Worm (Caenorhabditis elegans): ENCODE data around the gene C16C8.5.
"Not testable (repeated sequence)": the region's sequence is repeated elsewhere in the genome, so short reads cannot be mapped to it uniquely, and the experiment has no call there.

Gene C16C8.5

DNA sequence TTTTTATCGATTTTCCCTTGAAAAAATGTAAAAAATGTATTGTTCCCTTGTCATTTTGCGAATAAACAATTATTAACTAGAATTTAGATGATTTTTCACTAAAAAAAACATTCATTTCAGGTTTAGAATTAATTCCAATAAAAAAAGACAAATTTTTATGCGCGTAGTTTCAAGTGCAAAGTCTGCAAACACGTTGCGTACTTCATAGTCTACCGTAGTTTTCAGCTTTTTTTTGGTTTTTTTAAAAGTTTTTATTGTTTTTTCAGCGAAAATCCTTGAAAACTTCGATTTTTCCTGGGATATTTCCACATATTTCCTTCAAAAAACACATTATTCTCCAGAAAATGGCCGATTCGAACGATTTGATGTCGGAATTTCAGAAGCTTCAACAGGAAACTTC, 8.3 kb upstream of the C16C8.5 start, which contains the start of gene C16C8.11:
C16C8.11 (plus strand) TSS at position 188 of the 400 bp plus-strand sequence.
- no peak for TF ChIP-seq ceh-36 (tag; optimal IDR thresholded peaks at IDR 0.05)
- no peak for TF ChIP-seq F13C5.2 (tag; optimal IDR thresholded peaks at IDR 0.05)
- TF ChIP-seq pes-1 (GFP tag; IDR thresholded peaks at IDR 0.05), result no peak
- no peak for TF ChIP-seq sea-1 (GFP tag; conservative IDR thresholded peaks at IDR 0.05)
- TF ChIP-seq scrt-1 (GFP tag; IDR thresholded peaks at IDR 0.05), result no peak

ce11 chrII:3452421-3452820, 7.2 kb upstream of the C16C8.5 start, which contains the start of gene C16C8.12:
Gene C16C8.12 (plus strand): TSS chrII:3452721.
- no peak for TF ChIP-seq ets-7 (tag; optimal IDR thresholded peaks at IDR 0.05)
- TF ChIP-seq ceh-13 (GFP tag; optimal IDR thresholded peaks at IDR 0.05), result no peak
- no peak for TF ChIP-seq tra-4 (tag; optimal IDR thresholded peaks at IDR 0.05)
- no peak for TF ChIP-seq scrt-1 (GFP tag; IDR thresholded peaks at IDR 0.05)
- no peak for TF ChIP-seq F13C5.2 (tag; optimal IDR thresholded peaks at IDR 0.05)
- TF ChIP-seq ama-1 (optimal IDR thresholded peaks at IDR 0.05), result no peak
- TF ChIP-seq hnd-1 (tag; optimal IDR thresholded peaks at IDR 0.05), result no peak
- TF ChIP-seq sea-1 (GFP tag; conservative IDR thresholded peaks at IDR 0.05), result no peak
- no peak for TF ChIP-seq B0310.2 (tag; optimal IDR thresholded peaks at IDR 0.05)
- TF ChIP-seq tbx-37 (GFP tag; conservative IDR thresholded peaks at IDR 0.05), result no peak
- TF ChIP-seq pes-1 (GFP tag; IDR thresholded peaks at IDR 0.05), result no peak
- no peak for TF ChIP-seq hmbx-1 (tag; optimal IDR thresholded peaks at IDR 0.05)
- TF ChIP-seq tbx-11 (GFP tag; IDR thresholded peaks at IDR 0.05), result no peak
- TF ChIP-seq ceh-36 (tag; optimal IDR thresholded peaks at IDR 0.05), result no peak

ce11 chrII:3449514-3449913, 4.3 kb upstream of the C16C8.5 start, which contains the start of gene C16C8.14:
Gene C16C8.14 (plus strand): TSS chrII:3449814.
- TF ChIP-seq tra-4 (tag; optimal IDR thresholded peaks at IDR 0.05); tbx-11 (GFP tag; IDR thresholded peaks at IDR 0.05); B0310.2 (tag; optimal IDR thresholded peaks at IDR 0.05): not testable (repeated sequence)

ce11 chrII:3448776-3449280, 3.6 kb upstream of the C16C8.5 start, which contains the start of gene C16C8.25:
Gene C16C8.25 (plus strand): TSS chrII:3449230.
- no peak for TF ChIP-seq B0310.2 (tag; optimal IDR thresholded peaks at IDR 0.05)
- TF ChIP-seq tbx-37 (GFP tag; conservative IDR thresholded peaks at IDR 0.05), result no peak
- no peak for TF ChIP-seq ceh-13 (GFP tag; optimal IDR thresholded peaks at IDR 0.05)
- TF ChIP-seq tbx-11 (GFP tag; IDR thresholded peaks at IDR 0.05), result no peak
- TF ChIP-seq sea-1 (GFP tag; conservative IDR thresholded peaks at IDR 0.05), result no peak
- no peak for TF ChIP-seq tra-4 (tag; optimal IDR thresholded peaks at IDR 0.05)
- TF ChIP-seq aly-1 (tag; optimal IDR thresholded peaks at IDR 0.05), result no peak
- no peak for TF ChIP-seq hnd-1 (tag; optimal IDR thresholded peaks at IDR 0.05)

ce11 chrII:3447906-3448305, 2.7 kb upstream of the C16C8.5 start, which contains the start of gene C16C8.21:
Gene C16C8.21 (plus strand): TSS chrII:3448206.
- TF ChIP-seq hmg-4 (GFP tag; optimal IDR thresholded peaks at IDR 0.05) (no peak), ets-7 (tag; optimal IDR thresholded peaks at IDR 0.05) (no peak), B0310.2 (tag; optimal IDR thresholded peaks at IDR 0.05) (no peak), aly-1 (tag; optimal IDR thresholded peaks at IDR 0.05) (no peak)

DNA sequence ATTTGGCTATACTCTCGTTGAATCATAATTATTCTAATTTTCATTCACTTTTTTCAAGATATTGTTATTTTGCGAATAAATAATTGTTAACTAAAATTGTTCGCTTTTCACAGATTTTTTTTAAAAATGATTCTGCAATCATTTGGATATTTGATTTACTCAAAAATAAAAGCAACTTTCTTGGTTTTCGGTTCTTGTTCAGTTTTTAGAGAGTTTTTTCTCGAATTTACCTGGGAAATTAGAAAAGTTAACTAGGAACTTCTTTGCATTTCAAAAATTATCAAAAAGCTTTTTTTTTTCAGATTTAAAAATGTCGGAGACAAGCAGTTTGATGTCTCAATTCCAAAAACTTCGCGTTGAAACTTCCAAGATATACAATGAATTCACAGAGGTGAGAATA, 1.5 kb upstream of the C16C8.5 start, which contains the start of the genes C16C8.20 and gldi-6:
C16C8.20 (plus strand) TSS at position 301 of the 400 bp plus-strand sequence.
gldi-6 (plus strand) TSS at position 301 of the 400 bp plus-strand sequence.
- TF ChIP-seq ama-1 (optimal IDR thresholded peaks at IDR 0.05) (no peak), tbx-11 (GFP tag; IDR thresholded peaks at IDR 0.05) (no peak), hnd-1 (tag; optimal IDR thresholded peaks at IDR 0.05) (no peak), hmg-4 (GFP tag; optimal IDR thresholded peaks at IDR 0.05) (no peak), ceh-13 (GFP tag; optimal IDR thresholded peaks at IDR 0.05) (no peak), ceh-36 (tag; optimal IDR thresholded peaks at IDR 0.05) (no peak), tra-4 (tag; optimal IDR thresholded peaks at IDR 0.05) (no peak), hmbx-1 (tag; optimal IDR thresholded peaks at IDR 0.05) (no peak), B0310.2 (tag; optimal IDR thresholded peaks at IDR 0.05) (no peak), ets-7 (tag; optimal IDR thresholded peaks at IDR 0.05) (no peak), F13C5.2 (tag; optimal IDR thresholded peaks at IDR 0.05) (no peak), scrt-1 (GFP tag; IDR thresholded peaks at IDR 0.05) (no peak), pes-1 (GFP tag; IDR thresholded peaks at IDR 0.05) (no peak), tbx-37 (GFP tag; conservative IDR thresholded peaks at IDR 0.05) (no peak), aly-1 (tag; optimal IDR thresholded peaks at IDR 0.05) (no peak), sea-1 (GFP tag; conservative IDR thresholded peaks at IDR 0.05) (no peak), flt-1 (GFP tag; IDR thresholded peaks at IDR 0.05) (no peak)

ce11 chrII:3444280-3444679, 905 bp downstream of the C16C8.5 start, which contains the start of gene C16C8.4:
Gene C16C8.4 (minus strand): TSS chrII:3444380.
- TF ChIP-seq aly-1 (tag; optimal IDR thresholded peaks at IDR 0.05), result no peak
- TF ChIP-seq ceh-13 (GFP tag; optimal IDR thresholded peaks at IDR 0.05), result no peak
- no peak for TF ChIP-seq B0310.2 (tag; optimal IDR thresholded peaks at IDR 0.05)
- TF ChIP-seq ceh-36 (tag; optimal IDR thresholded peaks at IDR 0.05), result no peak
- no peak for TF ChIP-seq hmbx-1 (tag; optimal IDR thresholded peaks at IDR 0.05)
- TF ChIP-seq hmg-4 (GFP tag; optimal IDR thresholded peaks at IDR 0.05), result no peak
- no peak for TF ChIP-seq scrt-1 (GFP tag; IDR thresholded peaks at IDR 0.05)
- no peak for TF ChIP-seq hnd-1 (tag; optimal IDR thresholded peaks at IDR 0.05)
- TF ChIP-seq F13C5.2 (tag; optimal IDR thresholded peaks at IDR 0.05), result no peak
- TF ChIP-seq flt-1 (GFP tag; IDR thresholded peaks at IDR 0.05), result no peak
- TF ChIP-seq pes-1 (GFP tag; IDR thresholded peaks at IDR 0.05), result no peak
- no peak for TF ChIP-seq tra-4 (tag; optimal IDR thresholded peaks at IDR 0.05)
- TF ChIP-seq tbx-37 (GFP tag; conservative IDR thresholded peaks at IDR 0.05), result no peak
- TF ChIP-seq ama-1 (optimal IDR thresholded peaks at IDR 0.05), result no peak
- TF ChIP-seq sea-1 (GFP tag; conservative IDR thresholded peaks at IDR 0.05), result no peak
- no peak for TF ChIP-seq tbx-11 (GFP tag; IDR thresholded peaks at IDR 0.05)
- no peak for TF ChIP-seq ets-7 (tag; optimal IDR thresholded peaks at IDR 0.05)

DNA sequence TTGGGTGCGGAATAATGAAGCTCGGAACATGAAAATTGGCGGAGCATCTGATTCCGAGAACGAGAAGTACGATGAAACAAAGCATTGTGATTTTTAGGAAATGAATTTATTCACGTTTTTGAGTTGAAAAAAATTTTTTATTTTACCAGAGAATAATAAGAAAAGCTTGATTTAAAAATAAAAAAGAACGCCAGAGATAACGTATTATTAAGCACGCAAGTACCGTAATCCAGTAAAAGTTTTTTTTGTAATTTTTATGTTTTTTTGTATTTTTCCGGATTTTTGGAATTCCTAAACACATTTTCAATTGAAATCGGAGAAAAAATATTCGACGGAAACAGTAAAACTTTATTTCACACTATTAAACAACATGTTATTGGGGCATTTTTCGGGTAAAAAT, 2.0 kb downstream of the C16C8.5 start, which contains the start of gene C16C8.22:
C16C8.22 (minus strand) TSS at position 101 of the 400 bp plus-strand sequence.
- TF ChIP-seq B0310.2 (tag; optimal IDR thresholded peaks at IDR 0.05) (no peak), hmbx-1 (tag; optimal IDR thresholded peaks at IDR 0.05) (no peak), pes-1 (GFP tag; IDR thresholded peaks at IDR 0.05) (no peak), sea-1 (GFP tag; conservative IDR thresholded peaks at IDR 0.05) (no peak), ama-1 (optimal IDR thresholded peaks at IDR 0.05) (no peak), F13C5.2 (tag; optimal IDR thresholded peaks at IDR 0.05) (no peak), flt-1 (GFP tag; IDR thresholded peaks at IDR 0.05) (no peak), tbx-37 (GFP tag; conservative IDR thresholded peaks at IDR 0.05) (no peak), ets-7 (tag; optimal IDR thresholded peaks at IDR 0.05) (no peak), ceh-36 (tag; optimal IDR thresholded peaks at IDR 0.05) (no peak), hnd-1 (tag; optimal IDR thresholded peaks at IDR 0.05) (no peak), aly-1 (tag; optimal IDR thresholded peaks at IDR 0.05) (no peak), ceh-13 (GFP tag; optimal IDR thresholded peaks at IDR 0.05) (no peak), hmg-4 (GFP tag; optimal IDR thresholded peaks at IDR 0.05) (no peak)
